Fruit fly (Drosophila melanogaster) S2 (cell line): ENCODE measurements around the gene CG7394.

ENCODE experiments used
- CG8478 ChIP-seq: fragments of >200 bp; optimal IDR thresholded peaks from 2 replicates; lab custom pipeline; 2018
- CTCF ChIP-seq, 2 experiments: fragments of >200 bp; optimal IDR thresholded peaks; 2 replicates each; lab custom pipeline; 2018

DNA sequence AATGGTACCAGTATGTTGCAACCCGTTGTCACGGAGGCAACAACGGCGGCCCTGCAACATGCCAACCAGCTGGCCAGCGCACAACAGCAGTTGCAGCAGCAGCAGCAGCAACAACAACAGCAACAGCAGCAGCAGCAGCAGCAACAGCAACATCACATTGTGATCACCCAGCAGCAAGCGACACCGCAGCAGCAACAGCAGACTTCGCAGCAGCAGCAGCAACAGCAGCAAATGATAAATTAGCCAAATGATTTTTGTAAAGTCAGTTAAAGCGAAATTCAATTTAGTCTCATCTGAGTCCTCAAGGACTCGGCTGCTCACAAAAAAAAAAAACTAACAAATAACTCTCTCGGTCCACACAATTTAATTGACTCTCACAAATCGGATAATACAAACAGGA, 42.4 kb downstream of the CG7394 start:
- TF ChIP-seq CG8478 (lab: Kevin White, UChicago) (no peak), CTCF (optimal IDR thresholded peaks at IDR 0.05; lab: Kevin White, UChicago) (no peak)
